Fruit fly (Drosophila melanogaster) whole organism, embryonic: ENCODE data around the gene Ilp4.

Experiments
- Atf3 ChIP-seq: fragments of 200-800 bp; sonication (Bioruptor generic); optimal IDR thresholded peaks from 3 replicates; lab custom pipeline; 2016; ENCODE audit warnings: missing biosample characterization, missing genetic modification characterization
- Atf6 ChIP-seq: fragments of 200-800 bp; sonication (Bioruptor generic); IDR thresholded peaks from 2 replicates; pipeline ENCODE4 v1.3.6; 2022; ENCODE audit warnings: missing biosample characterization, missing genetic modification characterization
- B-H2 ChIP-seq: fragments of 200-800 bp; sonication (Bioruptor generic); optimal IDR thresholded peaks from 2 replicates; lab custom pipeline; 2018; ENCODE audit warnings: missing biosample characterization, mild to moderate bottlenecking, missing genetic modification characterization
- Blimp-1 ChIP-seq: fragments of 200-800 bp; sonication (Bioruptor generic); optimal IDR thresholded peaks from 3 replicates; lab custom pipeline; 2018; ENCODE audit warnings: missing biosample characterization, missing genetic modification characterization, mild to moderate bottlenecking, moderate library complexity, missing genetic modification reagents
- CG12299 ChIP-seq: fragments of 200-800 bp; sonication (Bioruptor generic); optimal IDR thresholded peaks from 2 replicates; lab custom pipeline; 2018; ENCODE audit warnings: missing biosample characterization, mild to moderate bottlenecking, missing genetic modification characterization
- CG14014 ChIP-seq: fragments of 200-800 bp; sonication (Bioruptor generic); IDR thresholded peaks from 2 replicates; pipeline ENCODE4 v1.3.6; 2022; ENCODE audit warnings: missing biosample characterization, missing genetic modification characterization
- CG14860 ChIP-seq: fragments of 200-800 bp; sonication (Bioruptor generic); IDR thresholded peaks from 3 replicates; pipeline ENCODE4 v1.3.6; 2022; ENCODE audit warnings: missing biosample characterization, missing genetic modification characterization; ENCODE audit not compliant: partially characterized antibody
- CG15601 ChIP-seq: fragments of 200-800 bp; sonication (Bioruptor generic); optimal IDR thresholded peaks from 3 replicates; lab custom pipeline; 2019; ENCODE audit warnings: missing biosample characterization, mild to moderate bottlenecking, missing genetic modification characterization, moderate library complexity
- CG30020 ChIP-seq: fragments of 200-800 bp; optimal IDR thresholded peaks from 2 replicates; lab custom pipeline; 2019; ENCODE audit warnings: missing biosample characterization, mild to moderate bottlenecking, missing genetic modification characterization, moderate library complexity
- CG32767 ChIP-seq: fragments of 200-800 bp; sonication (Bioruptor generic); IDR thresholded peaks from 2 replicates; pipeline ENCODE4 v1.3.6; 2022; ENCODE audit warnings: missing biosample characterization, missing genetic modification characterization
- CG3726 ChIP-seq: fragments of 200-800 bp; sonication (Bioruptor generic); IDR thresholded peaks from 3 replicates; pipeline ENCODE4, ENCODE4 v1.3.6; 2022; ENCODE audit warnings: missing biosample characterization, missing genetic modification characterization
- CG4617 ChIP-seq: fragments of 200-800 bp; sonication (Bioruptor generic); optimal IDR thresholded peaks from 3 replicates; lab custom pipeline; 2016; ENCODE audit warnings: missing biosample characterization, missing genetic modification characterization, borderline replicate concordance
- CG6272 ChIP-seq: fragments of 200-800 bp; sonication (Bioruptor generic); IDR thresholded peaks from 2 replicates; pipeline ENCODE4 v1.3.6; 2022; ENCODE audit warnings: missing biosample characterization, missing genetic modification characterization
- CG6765 ChIP-seq: fragments of 200-800 bp; sonication (Bioruptor generic); optimal IDR thresholded peaks from 3 replicates; lab custom pipeline; 2017; ENCODE audit warnings: missing biosample characterization, mild to moderate bottlenecking, missing genetic modification characterization
- CG6791 ChIP-seq: fragments of 200-800 bp; sonication (Bioruptor generic); IDR thresholded peaks from 3 replicates; pipeline ENCODE4 v1.3.6; 2022; ENCODE audit warnings: missing biosample characterization, missing genetic modification characterization; ENCODE audit not compliant: partially characterized antibody
- CG6813 ChIP-seq: fragments of 200-800 bp; sonication (Bioruptor generic); optimal IDR thresholded peaks from 2 replicates; lab custom pipeline; 2017; ENCODE audit warnings: missing biosample characterization, missing genetic modification characterization, mild to moderate bottlenecking, moderate library complexity, missing genetic modification reagents
- CG7963 ChIP-seq: fragments of 200-800 bp; sonication (Bioruptor generic); IDR thresholded peaks from 3 replicates; pipeline ENCODE4 v1.3.6; 2022; ENCODE audit warnings: missing biosample characterization, missing genetic modification characterization; ENCODE audit not compliant: partially characterized antibody
- CG8944 ChIP-seq: fragments of 200-800 bp; sonication (Bioruptor generic); optimal IDR thresholded peaks from 3 replicates; lab custom pipeline; 2016; ENCODE audit warnings: missing biosample characterization, missing genetic modification characterization
- Dbx ChIP-seq: fragments of 200-800 bp; sonication (Bioruptor generic); IDR thresholded peaks from 3 replicates; pipeline ENCODE4 v1.3.6; 2022; ENCODE audit warnings: missing biosample characterization, missing genetic modification characterization
- Deaf1 ChIP-seq: fragments of 200-800 bp; optimal IDR thresholded peaks from 3 replicates; lab custom pipeline; 2019; ENCODE audit warnings: missing biosample characterization, mild to moderate bottlenecking, missing genetic modification characterization, moderate library complexity
- E2f1 ChIP-seq: fragments of 200-800 bp; sonication (Bioruptor generic); IDR thresholded peaks from 2 replicates; pipeline ENCODE4 v1.3.6; 2022; ENCODE audit warnings: missing biosample characterization, missing genetic modification characterization
- Ets97D ChIP-seq: fragments of 200-800 bp; sonication (Bioruptor generic); optimal IDR thresholded peaks from 3 replicates; lab custom pipeline; 2016; ENCODE audit warnings: missing biosample characterization, missing genetic modification characterization
- Gug ChIP-seq: fragments of 200-800 bp; sonication (Bioruptor generic); IDR thresholded peaks from 4 replicates; pipeline ENCODE4 v1.3.6; 2022; ENCODE audit warnings: missing biosample characterization, missing genetic modification characterization
- HmgZ ChIP-seq: fragments of 200-800 bp; sonication (Bioruptor generic); optimal IDR thresholded peaks from 2 replicates; lab custom pipeline; 2018; ENCODE audit warnings: missing biosample characterization, mild to moderate bottlenecking, missing genetic modification characterization
- Med ChIP-seq: fragments of 200-800 bp; sonication (Bioruptor generic); peaks from one replicate; lab custom pipeline; 2016; ENCODE audit warnings: missing biosample characterization, missing genetic modification characterization, mild to moderate bottlenecking, inconsistent platforms, moderate library complexity
- Mrtf ChIP-seq: fragments of 200-800 bp; sonication (Bioruptor generic); IDR thresholded peaks from 3 replicates; pipeline ENCODE4 v1.3.6; 2022; ENCODE audit warnings: missing biosample characterization, missing genetic modification characterization
- ab ChIP-seq: fragments of 200-800 bp; sonication (Bioruptor generic); optimal IDR thresholded peaks from 2 replicates; lab custom pipeline; 2016; ENCODE audit warnings: missing biosample characterization, missing genetic modification characterization
- al ChIP-seq: fragments of 200-800 bp; sonication (Bioruptor generic); IDR thresholded peaks from 2 replicates; pipeline ENCODE4 v1.3.6; 2022; ENCODE audit warnings: missing biosample characterization, missing genetic modification characterization
- amos ChIP-seq: fragments of 200-800 bp; sonication (Bioruptor generic); IDR thresholded peaks from 2 replicates; pipeline ENCODE4 v1.3.6; 2022; ENCODE audit warnings: missing biosample characterization, missing genetic modification characterization; ENCODE audit not compliant: partially characterized antibody
- ara ChIP-seq: fragments of 200-800 bp; sonication (Bioruptor generic); IDR thresholded peaks from 2 replicates; pipeline ENCODE4 v1.3.6; 2022; ENCODE audit warnings: missing biosample characterization, missing genetic modification characterization
- ci ChIP-seq: fragments of 200-800 bp; sonication (Bioruptor generic); IDR thresholded peaks from 3 replicates; pipeline ENCODE4 v1.3.6; 2022; ENCODE audit warnings: missing biosample characterization, missing genetic modification characterization
- crc ChIP-seq: fragments of 200-800 bp; sonication (Bioruptor generic); optimal IDR thresholded peaks from 2 replicates; lab custom pipeline; 2016; ENCODE audit warnings: missing biosample characterization, missing genetic modification characterization
- croc ChIP-seq: fragments of 200-800 bp; sonication (Bioruptor generic); conservative IDR thresholded peaks from 3 replicates; pipeline ENCODE4 v1.3.6; 2022; ENCODE audit warnings: missing biosample characterization, missing genetic modification characterization
- dati ChIP-seq: fragments of 200-800 bp; sonication (Bioruptor generic); IDR thresholded peaks from 2 replicates; pipeline ENCODE4 v1.3.6; 2022; ENCODE audit warnings: missing biosample characterization, missing genetic modification characterization
- dysf ChIP-seq: fragments of 200-800 bp; sonication (Bioruptor generic); IDR thresholded peaks from 3 replicates; pipeline ENCODE4 v1.3.6; 2022; ENCODE audit warnings: missing biosample characterization, missing genetic modification characterization
- exex ChIP-seq: fragments of 200-800 bp; sonication (Bioruptor generic); optimal IDR thresholded peaks from 4 replicates; lab custom pipeline; 2018; ENCODE audit warnings: missing biosample characterization, mild to moderate bottlenecking, missing genetic modification characterization, moderate library complexity
- grn ChIP-seq: fragments of 200-800 bp; sonication (Bioruptor generic); optimal IDR thresholded peaks from 3 replicates; lab custom pipeline; 2017; ENCODE audit warnings: missing biosample characterization, missing genetic modification characterization
- lab ChIP-seq: fragments of 200-800 bp; sonication (Bioruptor generic); optimal IDR thresholded peaks from 3 replicates; lab custom pipeline; 2017; ENCODE audit warnings: missing biosample characterization, missing genetic modification characterization, mild to moderate bottlenecking, moderate library complexity, missing genetic modification reagents
- pita ChIP-seq: fragments of 200-800 bp; sonication (Bioruptor generic); optimal IDR thresholded peaks from 2 replicates; lab custom pipeline; 2017; ENCODE audit warnings: missing biosample characterization, mild to moderate bottlenecking, missing genetic modification characterization
- pnt ChIP-seq: fragments of 200-800 bp; sonication (Bioruptor generic); optimal IDR thresholded peaks from 3 replicates; lab custom pipeline; 2016; ENCODE audit warnings: missing biosample characterization, missing genetic modification characterization
- rib ChIP-seq: fragments of 200-800 bp; sonication (Bioruptor generic); IDR thresholded peaks from 2 replicates; pipeline ENCODE4 v1.3.6; 2022; ENCODE audit warnings: missing biosample characterization, missing genetic modification characterization
- row ChIP-seq: fragments of 200-800 bp; sonication (Bioruptor generic); IDR thresholded peaks from 3 replicates; pipeline ENCODE4 v1.3.6; 2022; ENCODE audit warnings: missing biosample characterization, missing genetic modification characterization
- stc ChIP-seq: fragments of 200-800 bp; sonication (Bioruptor generic); IDR thresholded peaks from 2 replicates; pipeline ENCODE4 v1.3.6; 2022; ENCODE audit warnings: missing biosample characterization, missing genetic modification characterization
- stwl ChIP-seq: fragments of 200-800 bp; sonication (Bioruptor generic); optimal IDR thresholded peaks from 3 replicates; lab custom pipeline; 2018; ENCODE audit warnings: missing biosample characterization, mild to moderate bottlenecking, missing genetic modification characterization, moderate library complexity
- sug ChIP-seq: fragments of 200-800 bp; optimal IDR thresholded peaks from 2 replicates; lab custom pipeline; 2019; ENCODE audit warnings: missing biosample characterization, mild to moderate bottlenecking, missing genetic modification characterization, moderate library complexity
- toy ChIP-seq: fragments of 200-800 bp; sonication (Bioruptor generic); IDR thresholded peaks from 2 replicates; pipeline ENCODE4 v1.3.6; 2022; ENCODE audit warnings: missing biosample characterization, missing genetic modification characterization
- wdn ChIP-seq: fragments of 200-800 bp; sonication (Bioruptor generic); IDR thresholded peaks from 2 replicates; pipeline ENCODE4 v1.3.6; 2022; ENCODE audit warnings: missing biosample characterization, missing genetic modification characterization
- z ChIP-seq: fragments of 200-800 bp; sonication (Bioruptor generic); IDR thresholded peaks from 3 replicates; pipeline ENCODE4 v1.3.6; 2022; ENCODE audit warnings: missing biosample characterization, missing genetic modification characterization

Ilp4 gene

DNA sequence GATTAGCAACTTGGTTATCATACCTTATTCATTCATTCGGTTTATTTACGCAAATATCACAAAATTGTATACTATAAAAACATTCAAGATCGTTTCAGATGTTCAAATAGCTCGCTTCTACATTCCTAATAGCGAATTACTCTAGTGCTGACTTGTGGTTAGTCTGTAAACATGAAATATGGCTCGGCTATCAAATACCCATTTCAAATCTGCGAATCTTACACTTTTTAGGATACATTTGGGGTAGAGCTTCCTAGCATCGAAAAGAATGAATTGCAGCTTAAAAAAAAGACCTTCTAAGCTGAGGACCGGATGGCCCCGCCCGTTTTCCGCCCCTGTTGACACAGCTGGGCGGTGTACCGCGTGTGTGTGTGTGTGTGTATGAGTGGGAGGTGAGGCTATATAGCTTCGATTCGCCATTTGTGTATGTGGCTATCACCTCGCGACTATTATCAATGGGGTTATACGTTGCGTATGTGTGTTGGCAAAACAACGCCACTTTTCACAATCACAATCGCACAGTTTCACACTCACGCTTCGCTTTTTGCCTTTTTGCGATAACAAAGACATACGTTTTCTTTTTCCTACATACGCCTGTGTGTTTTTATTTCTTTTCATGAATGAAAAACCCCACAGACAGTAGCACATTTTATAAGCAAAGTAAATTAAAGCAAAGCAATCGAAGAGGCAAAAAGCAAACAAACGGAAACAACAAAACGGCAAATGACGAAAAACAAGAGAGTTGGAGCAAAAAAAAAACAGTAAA lies 42.7 kb upstream of the Ilp4 start (continued):
- no peak for TF ChIP-seq z (GFP tag; lab: Robert Waterston, UW)
- no peak for TF ChIP-seq Blimp-1 (GFP tag; lab: Kevin White, UChicago)
- TF ChIP-seq Gug (GFP tag; lab: Robert Waterston, UW) = no peak
- 0 out of 2 replicates have a peak, but pooled peaks have one; percentile 9 for TF ChIP-seq stc
- no peak for TF ChIP-seq CG3726
- peak; percentile 33 for TF ChIP-seq lab (GFP tag; lab: Kevin White, UChicago)
- 0 out of 2 replicates have a peak, but pooled peaks have one; percentile 35 for TF ChIP-seq amos
- 0 out of 3 replicates have a peak, but pooled peaks have one; percentile 15 for TF ChIP-seq dysf (GFP tag; lab: Robert Waterston, UW)
- no peak for TF ChIP-seq toy (GFP tag; lab: Robert Waterston, UW)
- TF ChIP-seq pita (GFP tag; lab: Kevin White, UChicago) = no peak
- no peak for TF ChIP-seq dati (GFP tag; lab: Robert Waterston, UW)
- TF ChIP-seq Atf6 (GFP tag; lab: Robert Waterston, UW) = peak; percentile 46; the same call in 1 of the 2 replicates
- no peak for TF ChIP-seq CG8944 (GFP tag; lab: Kevin White, UChicago)
- TF ChIP-seq, all 482 proteins: peak for 35

- TF ChIP-seq ab (GFP tag; lab: Kevin White, UChicago) = no peak
- no peak for TF ChIP-seq E2f1 (GFP tag; lab: Robert Waterston, UW)
- TF ChIP-seq CG4617 (GFP tag; lab: Kevin White, UChicago) = no peak
- TF ChIP-seq Ets97D = no peak
- TF ChIP-seq row (GFP tag; lab: Robert Waterston, UW) = no peak
- no peak for TF ChIP-seq CG6765 (GFP tag; lab: Kevin White, UChicago)
- TF ChIP-seq CG15601 = no peak
- TF ChIP-seq ci (GFP tag; lab: Robert Waterston, UW) = no peak
- TF ChIP-seq dati (GFP tag; lab: Robert Waterston, UW) = no peak
- TF ChIP-seq CG6272 (GFP tag; lab: Robert Waterston, UW) = no peak
- TF ChIP-seq exex (tag; lab: Kevin White, UChicago) = peak; percentile 59
- TF ChIP-seq CG6791 (GFP tag; lab: Robert Waterston, UW) = no peak
- TF ChIP-seq croc = no peak
- no peak for TF ChIP-seq CG12299 (tag; lab: Kevin White, UChicago)
- 0 out of 3 replicates have a peak, but pooled peaks have one; percentile 19 for TF ChIP-seq Dbx
- TF ChIP-seq CG14014 (GFP tag; lab: Robert Waterston, UW) = 0 out of 2 replicates have a peak, but pooled peaks have one; percentile 20
- no peak for TF ChIP-seq Deaf1 (tag; lab: Kevin White, UChicago)
- no peak for TF ChIP-seq Atf3
- no peak for TF ChIP-seq CG30020 (tag; lab: Kevin White, UChicago)
- no peak for TF ChIP-seq CG14860 (GFP tag; lab: Robert Waterston, UW)
- no peak for TF ChIP-seq CG6813
- TF ChIP-seq ara (GFP tag; lab: Robert Waterston, UW) = no peak
- TF ChIP-seq Mrtf (GFP tag; lab: Robert Waterston, UW) = no peak
- no peak for TF ChIP-seq crc
- peak; percentile 59 for TF ChIP-seq Med (GFP tag; lab: Kevin White, UChicago)
- TF ChIP-seq al = no peak
- no peak for TF ChIP-seq grn (GFP tag; lab: Kevin White, UChicago)
- peak; percentile 9 for TF ChIP-seq HmgZ
- TF ChIP-seq stwl = no peak
- peak; percentile 93 for TF ChIP-seq sug (tag; lab: Kevin White, UChicago)
- peak; percentile 53; the same call in 1 of the 2 replicates for TF ChIP-seq rib (GFP tag; lab: Robert Waterston, UW)
- TF ChIP-seq toy (GFP tag; lab: Robert Waterston, UW) = no peak
- TF ChIP-seq CG32767 (GFP tag; lab: Robert Waterston, UW) = no peak
- TF ChIP-seq pnt (GFP tag; lab: Kevin White, UChicago) = no peak
- TF ChIP-seq wdn = no peak
- TF ChIP-seq CG7963 (GFP tag; lab: Robert Waterston, UW) = no peak
- no peak for TF ChIP-seq B-H2
Observed at dm6 chr3L:9845980-9846538, 42.0 kb upstream of the Ilp4 start.
